Worm (Caenorhabditis elegans) whole organism, late embryonic: ENCODE results near the gene ufm-1.
A peak's percentile ranks its signal among the peaks of the same experiment; 100 is the strongest.

Experiments
- C08G9.2 ChIP-seq: sonication (generic microtip); optimal IDR thresholded peaks from 2 replicates; lab custom pipeline; 2016; ENCODE audit warnings: mild to moderate bottlenecking, missing genetic modification characterization, moderate library complexity, missing compliant biosample characterization
- ceh-14 ChIP-seq: sonication (generic microtip); optimal IDR thresholded peaks from 2 replicates; lab custom pipeline; 2016; ENCODE audit warnings: missing genotype, missing genetic modification characterization, missing compliant biosample characterization
- ceh-2 ChIP-seq: sonication (generic microtip); optimal IDR thresholded peaks from 2 replicates; lab custom pipeline; 2016; ENCODE audit warnings: missing genotype, missing genetic modification characterization, missing compliant biosample characterization
- ceh-22 ChIP-seq: sonication (generic microtip); optimal IDR thresholded peaks from 2 replicates; lab custom pipeline; 2017; ENCODE audit warnings: missing biosample characterization, missing genetic modification characterization
- ceh-31 ChIP-seq: sonication (generic microtip); optimal IDR thresholded peaks from 2 replicates; lab custom pipeline; 2016; ENCODE audit warnings: missing genetic modification characterization, missing compliant biosample characterization
- ceh-45 ChIP-seq: fragments of 200-800 bp; sonication (Bioruptor generic); IDR thresholded peaks from 2 replicates; pipeline ENCODE4 v1.3.6; 2022; ENCODE audit warnings: missing genetic modification reagents, missing genetic modification characterization, missing compliant biosample characterization
- ceh-9 ChIP-seq: sonication (generic microtip); optimal IDR thresholded peaks from 2 replicates; lab custom pipeline; 2016; ENCODE audit warnings: mild to moderate bottlenecking, missing genetic modification characterization, inconsistent platforms, missing compliant biosample characterization
- che-1 ChIP-seq: sonication (generic microtip); optimal IDR thresholded peaks from 2 replicates; lab custom pipeline; 2016; ENCODE audit warnings: mild to moderate bottlenecking, missing genetic modification characterization, missing compliant biosample characterization
- dve-1 ChIP-seq: sonication (generic microtip); optimal IDR thresholded peaks from 2 replicates; lab custom pipeline; 2017; ENCODE audit warnings: antibody characterized with exemption, mild to moderate bottlenecking, missing genetic modification characterization, missing compliant biosample characterization
- elt-2 ChIP-seq: sonication (generic microtip); optimal IDR thresholded peaks from 2 replicates; lab custom pipeline; 2016; ENCODE audit warnings: missing genetic modification reagents, missing genetic modification characterization, missing compliant biosample characterization
- ets-4 ChIP-seq: sonication (generic microtip); optimal IDR thresholded peaks from 2 replicates; lab custom pipeline; 2016; ENCODE audit warnings: missing genetic modification characterization, missing compliant biosample characterization
- fax-1 ChIP-seq: sonication (generic microtip); optimal IDR thresholded peaks from 2 replicates; lab custom pipeline; 2016; ENCODE audit warnings: missing genotype, missing genetic modification characterization, missing compliant biosample characterization
- hlh-30 ChIP-seq: sonication (generic microtip); optimal IDR thresholded peaks from 2 replicates; lab custom pipeline; 2017; ENCODE audit warnings: antibody characterized with exemption, missing genetic modification characterization, missing compliant biosample characterization; ENCODE audit not compliant: insufficient read depth
- hlh-6 ChIP-seq: sonication (generic microtip); optimal IDR thresholded peaks from 2 replicates; lab custom pipeline; 2016; ENCODE audit warnings: missing genotype, missing genetic modification characterization, missing compliant biosample characterization
- hlh-8 ChIP-seq: sonication (generic microtip); optimal IDR thresholded peaks from 2 replicates; lab custom pipeline; 2016; ENCODE audit warnings: missing genotype, missing genetic modification characterization, missing compliant biosample characterization
- lin-11 ChIP-seq: fragments of 200-800 bp; sonication (Bioruptor generic); optimal IDR thresholded peaks from 2 replicates; lab custom pipeline; 2018; ENCODE audit warnings: mild to moderate bottlenecking, missing genetic modification characterization, missing compliant biosample characterization
- madf-2 ChIP-seq: sonication (generic microtip); optimal IDR thresholded peaks from 2 replicates; lab custom pipeline; 2017; ENCODE audit warnings: missing genetic modification characterization, missing compliant biosample characterization
- mec-3 ChIP-seq: sonication (generic microtip); optimal IDR thresholded peaks from 2 replicates; lab custom pipeline; 2016; ENCODE audit warnings: borderline replicate concordance, missing genetic modification characterization, missing compliant biosample characterization
- nfya-1 ChIP-seq: sonication (generic microtip); optimal IDR thresholded peaks from 2 replicates; lab custom pipeline; 2017; ENCODE audit warnings: missing genetic modification characterization, mild to moderate bottlenecking, missing compliant biosample characterization, antibody characterized with exemption, moderate library complexity
- npax-4 ChIP-seq: sonication (generic microtip); optimal IDR thresholded peaks from 2 replicates; lab custom pipeline; 2016; ENCODE audit warnings: missing genetic modification characterization, missing compliant biosample characterization
- pat-9 ChIP-seq: fragments of 200-800 bp; sonication (Bioruptor generic); optimal IDR thresholded peaks from 2 replicates; lab custom pipeline; 2018; ENCODE audit warnings: mild to moderate bottlenecking, missing genetic modification characterization, moderate library complexity, missing compliant biosample characterization
- pha-4 ChIP-seq: fragments of 150-350 bp; optimal IDR thresholded peaks from 2 replicates; lab custom pipeline; 2018; ENCODE audit warnings: missing biosample characterization, missing genetic modification reagents, missing genetic modification characterization
- pqm-1 ChIP-seq: sonication (generic microtip); optimal IDR thresholded peaks from 2 replicates; lab custom pipeline; 2016; ENCODE audit warnings: missing genetic modification characterization, missing compliant biosample characterization
- pros-1 ChIP-seq: fragments of 150-350 bp; optimal IDR thresholded peaks from 2 replicates; lab custom pipeline; 2014; ENCODE audit warnings: missing biosample characterization, missing genetic modification reagents, missing genetic modification characterization
- ref-2 ChIP-seq: sonication (generic microtip); optimal IDR thresholded peaks from 2 replicates; lab custom pipeline; 2016; ENCODE audit warnings: missing genetic modification characterization, missing compliant biosample characterization
- tbx-2 ChIP-seq: sonication (generic microtip); optimal IDR thresholded peaks from 2 replicates; lab custom pipeline; 2016; ENCODE audit warnings: missing genetic modification characterization, missing compliant biosample characterization
- tbx-7 ChIP-seq: sonication (generic microtip); optimal IDR thresholded peaks from 2 replicates; lab custom pipeline; 2016; ENCODE audit warnings: missing genotype, missing genetic modification characterization, missing compliant biosample characterization
- unc-42 ChIP-seq: sonication (generic microtip); optimal IDR thresholded peaks from 2 replicates; lab custom pipeline; 2016; ENCODE audit warnings: missing genotype, missing genetic modification characterization, missing compliant biosample characterization
- zip-5 ChIP-seq: sonication (generic microtip); optimal IDR thresholded peaks from 2 replicates; lab custom pipeline; 2016; ENCODE audit warnings: missing genetic modification characterization, missing compliant biosample characterization
- ztf-16 ChIP-seq: sonication (generic microtip); optimal IDR thresholded peaks from 2 replicates; lab custom pipeline; 2017; ENCODE audit warnings: missing genetic modification characterization, missing compliant biosample characterization

Gene ufm-1

ce11 chrIII:7858407-7859029 is at the start of gene ufm-1, which contains the start of gene coq-5:
TSS of gene ufm-1 (plus strand) at chrIII:7858979.
TSS of gene coq-5 (minus strand) at chrIII:7858457.
- TF ChIP-seq ceh-31 (peak; percentile 77), ceh-2 (tag; lab: Kevin White, UChicago) (peak; percentile 69), pat-9 (no peak), C08G9.2 (tag; lab: Kevin White, UChicago) (peak; percentile 73), ets-4 (tag; lab: Kevin White, UChicago) (peak; percentile 49), ceh-14 (tag; lab: Kevin White, UChicago) (peak; percentile 14), hlh-6 (tag; lab: Kevin White, UChicago) (no peak), unc-42 (tag; lab: Kevin White, UChicago) (peak; percentile 11), pqm-1 (tag; lab: Kevin White, UChicago) (peak; percentile 33), tbx-2 (peak; percentile 14), zip-5 (peak; percentile 47), fax-1 (tag; lab: Kevin White, UChicago) (peak; percentile 0), elt-2 (tag; lab: Kevin White, UChicago) (peak; percentile 31), tbx-7 (peak; percentile 42), dve-1 (no peak), ceh-45 (no peak), che-1 (tag; lab: Kevin White, UChicago) (no peak), hlh-8 (tag; lab: Kevin White, UChicago) (peak; percentile 1)

DNA sequence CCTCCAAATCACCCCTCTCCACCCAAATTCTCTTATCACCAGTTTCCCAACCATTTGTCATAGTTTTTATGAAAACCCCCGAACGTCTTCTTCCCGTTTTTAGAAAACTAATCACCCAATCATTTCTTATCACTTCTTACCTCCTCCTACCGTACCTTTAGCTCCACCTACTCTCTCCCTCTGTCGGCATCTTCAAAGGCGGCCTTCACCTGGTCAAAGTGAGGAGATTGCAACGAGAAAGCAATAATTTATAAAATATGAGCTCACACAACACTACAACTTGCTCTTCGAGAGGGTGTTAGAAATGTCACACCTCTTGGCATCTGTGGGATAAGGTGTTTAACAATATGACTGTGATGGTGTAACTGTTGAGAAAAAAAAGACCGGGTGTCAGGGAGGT is 49.7 kb upstream of the ufm-1 start:
- TF ChIP-seq ztf-16 (tag; lab: Kevin White, UChicago) (no peak), unc-42 (tag; lab: Kevin White, UChicago) (no peak), madf-2 (tag; lab: Kevin White, UChicago) (no peak)
- TF ChIP-seq, all 69 proteins: peak for 0

DNA sequence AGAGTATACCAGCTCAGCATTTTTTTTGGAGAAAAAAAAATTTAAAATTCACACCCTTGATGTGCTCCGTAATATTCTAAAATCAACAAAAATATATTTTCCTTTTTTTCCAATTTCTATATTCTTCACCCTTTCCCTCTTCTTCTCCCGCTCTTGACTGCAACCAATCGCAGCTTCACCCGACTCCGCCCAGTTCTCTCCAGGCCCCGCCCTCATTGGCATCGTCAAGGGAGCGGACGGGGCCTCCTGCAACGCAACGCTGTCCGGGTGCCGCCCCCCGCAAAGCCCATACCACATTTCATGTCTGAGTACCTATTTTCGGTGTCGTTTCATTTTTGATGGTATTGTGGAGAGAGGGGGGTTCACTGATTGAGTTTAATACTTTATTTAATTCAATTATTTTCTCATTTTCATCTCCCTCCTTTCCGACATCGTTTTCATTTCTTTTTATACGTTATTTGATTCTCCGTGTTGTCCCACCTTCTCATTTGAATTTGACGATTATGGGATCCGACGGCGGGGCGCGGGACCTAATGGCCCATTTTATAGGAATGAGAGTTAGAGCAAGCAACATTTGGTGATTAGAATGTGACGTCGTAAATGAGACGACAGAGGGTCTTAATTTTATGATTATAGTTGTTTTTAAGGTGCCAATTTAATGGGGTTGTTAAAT is 46.4 kb upstream of the ufm-1 start:
- TF ChIP-seq hlh-30 (no peak), hlh-8 (tag; lab: Kevin White, UChicago) (no peak), nfya-1 (peak; percentile 98), ref-2 (tag; lab: Kevin White, UChicago) (peak; percentile 49), ceh-9 (tag; lab: Kevin White, UChicago) (no peak), ceh-14 (tag; lab: Kevin White, UChicago) (peak; percentile 34), dve-1 (no peak), unc-42 (tag; lab: Kevin White, UChicago) (peak; percentile 23)
- TF ChIP-seq, all 69 proteins: peak for 4

DNA sequence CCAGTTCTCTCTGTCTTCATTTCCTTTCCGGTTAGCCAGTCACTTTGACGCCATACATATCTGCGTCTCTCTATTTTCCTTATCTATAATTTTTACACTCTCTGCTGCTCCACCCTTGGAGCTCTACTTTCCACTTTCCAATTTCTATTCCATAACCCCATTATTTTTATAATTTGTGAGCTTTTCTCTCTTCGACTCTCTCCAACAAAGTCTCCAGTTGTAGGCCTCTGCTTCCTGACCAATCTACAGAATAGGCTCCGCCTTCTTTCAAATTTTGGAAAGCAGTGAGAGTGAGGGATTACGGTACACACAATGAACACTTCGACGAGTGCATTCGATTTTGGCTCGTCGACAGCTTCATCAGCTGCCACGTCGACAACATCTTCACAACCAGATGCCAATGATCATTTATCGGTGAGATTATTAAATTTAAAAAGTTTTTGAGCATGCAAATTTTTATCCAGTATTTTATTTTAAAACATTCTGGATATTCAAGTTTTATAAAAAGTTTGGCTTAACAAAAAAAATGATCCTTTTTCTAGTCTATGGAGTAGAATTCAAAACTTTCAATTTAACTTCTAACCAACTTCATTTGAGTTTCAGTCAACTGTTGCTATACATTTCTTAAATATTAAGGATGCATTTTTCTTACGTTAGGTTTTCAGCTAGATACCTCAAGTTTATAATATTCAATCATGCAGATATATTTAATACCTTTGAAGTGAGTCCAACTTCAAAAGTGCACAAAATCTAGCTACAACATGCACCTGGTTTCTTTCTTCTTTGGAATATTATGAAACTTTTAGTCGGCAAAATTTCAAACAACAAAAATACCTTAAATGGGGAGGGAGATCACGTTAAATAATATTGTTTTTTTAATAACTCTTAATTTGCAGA is 44.4 kb upstream of the ufm-1 start, which contains the start of gene egl-5:
Gene egl-5 (plus strand): TSS at position 216 of the 897 bp plus-strand sequence.
- TF ChIP-seq nfya-1 (peak; percentile 47), ceh-22 (tag; lab: Kevin White, UChicago) (no peak), npax-4 (tag; lab: Kevin White, UChicago) (no peak)
- TF ChIP-seq, all 69 proteins: peak for 1

- TF ChIP-seq pha-4 (tag; lab: Kevin White, UChicago): no peak
- no peak for TF ChIP-seq C08G9.2 (tag; lab: Kevin White, UChicago)
- no peak for TF ChIP-seq lin-11 (tag; lab: Kevin White, UChicago)
- no peak for TF ChIP-seq mec-3
- TF ChIP-seq dve-1: no peak
- no peak for TF ChIP-seq pros-1 (tag; lab: Kevin White, UChicago)
- TF ChIP-seq pqm-1 (tag; lab: Kevin White, UChicago): no peak
Observed at ce11 chrIII:7815056-7815366, 43.8 kb upstream of the ufm-1 start.
